4 fruit fly cellular contexts compared by ENCODE assay signal in genomic region chr3R:21590203-21590659, dm6.
A peak's percentile ranks its signal among the peaks of the same experiment; 100 is the strongest.
TF ChIP-seq lines count a peak whose summit lies in the region.

No protein-coding gene starts in this region.

- no peak for TF ChIP-seq CTCF in whole organism, embryonic (GFP tag; optimal IDR thresholded peaks at IDR 0.05; lab: Kevin White, UChicago)

TF ChIP-seq in whole organism, adult, 20 proteins besides CTCF, POLR2A, EP300 and RAD21:
- TF ChIP-seq cic (GFP tag; optimal IDR thresholded peaks at IDR 0.05; lab: Kevin White, UChicago) (peak; percentile 89), CG5204 (GFP tag; optimal IDR thresholded peaks at IDR 0.05; lab: Kevin White, UChicago) (no peak), Clk (GFP tag; optimal IDR thresholded peaks at IDR 0.05; lab: Kevin White, UChicago) (no peak), Mnt (GFP tag; optimal IDR thresholded peaks at IDR 0.05; lab: Kevin White, UChicago) (no peak), kay (GFP tag; lab: Kevin White, UChicago; ENCODE audit: borderline replicate concordance) (peak; percentile 75), CG11617 (GFP tag; optimal IDR thresholded peaks at IDR 0.05; lab: Kevin White, UChicago) (no peak), toe (GFP tag; optimal IDR thresholded peaks at IDR 0.05; lab: Kevin White, UChicago) (no peak)

TF ChIP-seq in whole organism, embryonic, 481 proteins besides CTCF, POLR2A, EP300 and RAD21:
- TF ChIP-seq chn (GFP tag; optimal IDR thresholded peaks at IDR 0.05; lab: Kevin White, UChicago) (no peak), Stat92E (GFP tag; optimal IDR thresholded peaks at IDR 0.05; lab: Kevin White, UChicago) (peak in 1 of 3 experiments; percentile 31), CG11504 (tag; optimal IDR thresholded peaks at IDR 0.05; lab: Kevin White, UChicago) (no peak), cg (GFP tag; optimal IDR thresholded peaks at IDR 0.05; lab: Kevin White, UChicago) (peak; percentile 29), CG2199 (GFP tag; IDR thresholded peaks at IDR 0.05; lab: Robert Waterston, UW) (0 out of 3 replicates have a peak, but pooled peaks have one; percentile 2), Opbp (GFP tag; IDR thresholded peaks at IDR 0.05; lab: Robert Waterston, UW; ENCODE audit: partially characterized antibody) (0 out of 3 replicates have a peak, but pooled peaks have one; percentile 1), CG17361 (GFP tag; IDR thresholded peaks at IDR 0.05; lab: Robert Waterston, UW) (no peak), Doc3 (GFP tag; IDR thresholded peaks at IDR 0.05; lab: Robert Waterston, UW; ENCODE audit: partially characterized antibody) (no peak), Hsf (GFP tag; optimal IDR thresholded peaks at IDR 0.05; lab: Kevin White, UChicago) (no peak), CG15514 (GFP tag; optimal IDR thresholded peaks at IDR 0.05; lab: Kevin White, UChicago) (no peak), CG8089 (GFP tag; optimal IDR thresholded peaks at IDR 0.05; lab: Kevin White, UChicago) (no peak), schlank (tag; optimal IDR thresholded peaks at IDR 0.05; lab: Kevin White, UChicago) (no peak), Aef1 (GFP tag; IDR thresholded peaks at IDR 0.05; lab: Robert Waterston, UW) (0 out of 3 replicates have a peak, but pooled peaks have one; percentile 2), sens-2 (GFP tag; IDR thresholded peaks at IDR 0.05; lab: Robert Waterston, UW) (peak; percentile 73), Fer1 (GFP tag; optimal IDR thresholded peaks at IDR 0.05; lab: Kevin White, UChicago) (no peak), bsh (GFP tag; optimal IDR thresholded peaks at IDR 0.05; lab: Kevin White, UChicago) (peak in 1 of 2 experiments; percentile 11), CG18476 (GFP tag; optimal IDR thresholded peaks at IDR 0.05; lab: Kevin White, UChicago) (peak; percentile 81), CG6689 (GFP tag; IDR thresholded peaks at IDR 0.05; lab: Robert Waterston, UW) (no peak; the same call in 1 of the 2 replicates), Xrp1 (GFP tag; IDR thresholded peaks at IDR 0.05; lab: Robert Waterston, UW) (0 out of 2 replicates have a peak, but pooled peaks have one; percentile 23), lab (GFP tag; optimal IDR thresholded peaks at IDR 0.05; lab: Kevin White, UChicago) (no peak), sd (tag; optimal IDR thresholded peaks at IDR 0.05; lab: Kevin White, UChicago) (peak; percentile 96), Atf-2 (GFP tag; optimal IDR thresholded peaks at IDR 0.05; lab: Kevin White, UChicago) (no peak), br (optimal IDR thresholded peaks at IDR 0.05; lab: Kevin White, UChicago) (no peak)

TF ChIP-seq in whole organism, prepupa, 60 proteins besides CTCF, POLR2A, EP300 and RAD21:
- TF ChIP-seq fkh (GFP tag; optimal IDR thresholded peaks at IDR 0.05; lab: Kevin White, UChicago) (peak; percentile 23), vri (GFP tag; optimal IDR thresholded peaks at IDR 0.05; lab: Kevin White, UChicago) (peak; percentile 11), Smox (GFP tag; optimal IDR thresholded peaks at IDR 0.05; lab: Kevin White, UChicago) (no peak)

TF ChIP-seq in whole organism, wandering third instar larva, 38 proteins besides CTCF, POLR2A, EP300 and RAD21:
- TF ChIP-seq CrebA (GFP tag; optimal IDR thresholded peaks at IDR 0.05; lab: Kevin White, UChicago; ENCODE audit: borderline replicate concordance) = no peak
- TF ChIP-seq OdsH (GFP tag; optimal IDR thresholded peaks at IDR 0.05; lab: Kevin White, UChicago) = no peak
- TF ChIP-seq Rel (GFP tag; optimal IDR thresholded peaks at IDR 0.05; lab: Kevin White, UChicago) = no peak
- TF ChIP-seq Rel (tag; optimal IDR thresholded peaks at IDR 0.05; lab: Kevin White, UChicago) = peak; percentile 90
- no peak for TF ChIP-seq woc (GFP tag; optimal IDR thresholded peaks at IDR 0.05; lab: Kevin White, UChicago)
- TF ChIP-seq rgr (GFP tag; optimal IDR thresholded peaks at IDR 0.05; lab: Kevin White, UChicago) = no peak
- TF ChIP-seq foxo (GFP tag; optimal IDR thresholded peaks at IDR 0.05; lab: Kevin White, UChicago) = no peak
- no peak for TF ChIP-seq brk (GFP tag; optimal IDR thresholded peaks at IDR 0.05; lab: Kevin White, UChicago)
TF ChIP-seq in whole organism, wandering third instar larva: peak in this region for 1.
